Worm (Caenorhabditis elegans) whole organism, L2 larva: Measurements from ENCODE around the gene Y62E10A.3.

Experiments
- C34F6.9 ChIP-seq: fragments of 150-350 bp; optimal IDR thresholded peaks from 2 replicates; lab custom pipeline; 2014; ENCODE audit warnings: missing biosample characterization, missing genetic modification characterization
- crh-2 ChIP-seq: sonication (generic microtip); optimal IDR thresholded peaks from 2 replicates; lab custom pipeline; 2017; ENCODE audit warnings: missing biosample characterization, missing genetic modification characterization
- lin-39 ChIP-seq: fragments of 150-350 bp; optimal IDR thresholded peaks from 2 replicates; lab custom pipeline; 2014; ENCODE audit warnings: missing biosample characterization, missing genetic modification reagents, missing genetic modification characterization
- lsy-2 ChIP-seq, 2 experiments: fragments of 150-350 bp in 1 of 2; sonication (generic microtip) in 1 of 2; optimal IDR thresholded peaks; 2 replicates each; lab custom pipeline; 2014 to 2017; ENCODE audit warnings: missing biosample characterization in 2 of 2, missing genetic modification characterization in 2 of 2
- unc-55 ChIP-seq: fragments of 150-350 bp; sonication (generic microtip); optimal IDR thresholded peaks from 3 replicates; lab custom pipeline; 2014; ENCODE audit warnings: missing biosample characterization, missing genetic modification reagents, missing genetic modification characterization
- zag-1 ChIP-seq: fragments of 150-350 bp; optimal IDR thresholded peaks from 2 replicates; lab custom pipeline; 2014; ENCODE audit warnings: missing biosample characterization, missing genetic modification characterization

The Y62E10A.3 gene

DNA sequence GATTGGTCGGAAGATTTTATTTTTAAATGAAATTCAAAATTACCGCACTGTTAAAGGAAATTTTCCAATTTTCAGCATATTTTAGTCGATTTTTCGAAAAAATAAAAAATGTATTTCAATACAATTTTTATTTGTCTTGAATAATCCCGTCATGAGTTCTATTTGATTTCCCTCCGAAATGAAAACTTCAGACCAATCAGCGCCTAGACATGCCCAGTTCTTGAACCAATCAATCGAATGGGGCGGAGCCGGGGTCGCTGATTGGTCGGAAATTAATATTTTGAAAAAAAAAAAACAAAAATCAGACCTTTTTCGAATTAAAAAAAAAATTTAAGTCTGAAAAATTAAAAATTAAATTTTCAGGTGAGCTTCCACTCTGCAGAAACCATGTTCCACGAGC, 50.4 kb downstream of the Y62E10A.3 start:
- TF ChIP-seq crh-2 (tag; lab: Kevin White, UChicago) (no peak), lin-39 (tag; lab: Kevin White, UChicago) (no peak), unc-55 (GFP tag; lab: Kevin White, UChicago) (no peak), zag-1 (tag; lab: Kevin White, UChicago) (no peak), lsy-2 (tag; optimal IDR thresholded peaks at IDR 0.05; lab: Kevin White, UChicago) (no peak), C34F6.9 (no peak)
